Fruit fly (Drosophila melanogaster): Measurements from ENCODE around the gene CG3587.
A peak's percentile ranks its signal among the peaks of the same experiment; 100 is the strongest.

Gene CG3587

dm6 chrX:1943337-1944244 is 3.5 kb downstream of the CG3587 start:
- TF ChIP-seq CG6808 (GFP tag; optimal IDR thresholded peaks at IDR 0.05) = peak; percentile 32
- peak; percentile 37 to 69 for TF ChIP-seq ss (GFP tag; optimal IDR thresholded peaks at IDR 0.05)
- peak; percentile 22 for TF ChIP-seq CG4318 (GFP tag; optimal IDR thresholded peaks at IDR 0.05)
- TF ChIP-seq acj6 (GFP tag; optimal IDR thresholded peaks at IDR 0.05) = peak; percentile 65
- no peak for TF ChIP-seq CG8119 (GFP tag; IDR thresholded peaks at IDR 0.05)
- peak; percentile 83 for TF ChIP-seq Met (GFP tag; optimal IDR thresholded peaks at IDR 0.05)
- TF ChIP-seq Eip93F (GFP tag; optimal IDR thresholded peaks at IDR 0.05) = peak; percentile 41
- TF ChIP-seq CG3919 (GFP tag; optimal IDR thresholded peaks at IDR 0.05) = peak; percentile 39
- TF ChIP-seq Hr39 (GFP tag; optimal IDR thresholded peaks at IDR 0.05) = peak; percentile 78
- TF ChIP-seq Hr4 (GFP tag; optimal IDR thresholded peaks at IDR 0.05) = peak; percentile 55
- peak; percentile 58 for TF ChIP-seq CG6276 (GFP tag; optimal IDR thresholded peaks at IDR 0.05)
- TF ChIP-seq Sox15 (GFP tag; optimal IDR thresholded peaks at IDR 0.05) = peak; percentile 64
- peak in 1 of 2 experiments; percentile 30 for TF ChIP-seq salr (GFP tag; optimal IDR thresholded peaks at IDR 0.05)
- peak; percentile 46 for TF ChIP-seq CG6854 (GFP tag; optimal IDR thresholded peaks at IDR 0.05)
- TF ChIP-seq CG32006 (GFP tag; optimal IDR thresholded peaks at IDR 0.05) = peak; percentile 69
- TF ChIP-seq net (GFP tag; optimal IDR thresholded peaks at IDR 0.05) = no peak
- peak; percentile 89 for TF ChIP-seq fkh (GFP tag; optimal IDR thresholded peaks at IDR 0.05)
- peak; percentile 84 for TF ChIP-seq topi (GFP tag; optimal IDR thresholded peaks at IDR 0.05)
- peak; percentile 50 for TF ChIP-seq cyc (GFP tag; optimal IDR thresholded peaks at IDR 0.05)
- peak; percentile 61 for TF ChIP-seq CG8632 (GFP tag; optimal IDR thresholded peaks at IDR 0.05)
- peak; percentile 74 for TF ChIP-seq Ets21C (GFP tag; optimal IDR thresholded peaks at IDR 0.05)
- no peak for TF ChIP-seq Hr38 (GFP tag; optimal IDR thresholded peaks at IDR 0.05)
- peak; percentile 78 for TF ChIP-seq lz (GFP tag; optimal IDR thresholded peaks at IDR 0.05)
- TF ChIP-seq CG10631 (GFP tag; optimal IDR thresholded peaks at IDR 0.05) = peak; percentile 39
- peak; percentile 34 for TF ChIP-seq spab (GFP tag; optimal IDR thresholded peaks at IDR 0.05)
- TF ChIP-seq CG11294 (GFP tag; IDR thresholded peaks at IDR 0.05) = no peak
- TF ChIP-seq fd85E (GFP tag; optimal IDR thresholded peaks at IDR 0.05) = no peak
- TF ChIP-seq svp (GFP tag) = peak; percentile 87
- no peak for TF ChIP-seq dac (GFP tag; optimal IDR thresholded peaks at IDR 0.05)
- no peak for TF ChIP-seq CG9139 (GFP tag; optimal IDR thresholded peaks at IDR 0.05)
- TF ChIP-seq CG15336 (GFP tag; IDR thresholded peaks at IDR 0.05) = no peak
- TF ChIP-seq Smox (GFP tag; optimal IDR thresholded peaks at IDR 0.05) = peak; percentile 75
- no peak for TF ChIP-seq Lpt (GFP tag; optimal IDR thresholded peaks at IDR 0.05)
- TF ChIP-seq CG34406 (GFP tag; optimal IDR thresholded peaks at IDR 0.05) = peak; percentile 71
- peak; percentile 84 for TF ChIP-seq Sox102F (GFP tag; optimal IDR thresholded peaks at IDR 0.05)
- TF ChIP-seq Gug (GFP tag; IDR thresholded peaks at IDR 0.05) = 0 out of 2 replicates have a peak, but pooled peaks have one; percentile 8
- peak; percentile 91 for TF ChIP-seq Eip78C (GFP tag)
- peak; percentile 54 for TF ChIP-seq pdm3 (GFP tag; optimal IDR thresholded peaks at IDR 0.05)
- TF ChIP-seq CG7368 (GFP tag; optimal IDR thresholded peaks at IDR 0.05) = no peak
- peak; percentile 30; the same call in 1 of the 3 replicates for TF ChIP-seq eg (GFP tag; IDR thresholded peaks at IDR 0.05)
- peak; percentile 32 for TF ChIP-seq fd59A (GFP tag; optimal IDR thresholded peaks at IDR 0.05)
- peak; percentile 10 for TF ChIP-seq CG1621 (tag; optimal IDR thresholded peaks at IDR 0.05)
- peak; percentile 22 for TF ChIP-seq dsx (GFP tag; optimal IDR thresholded peaks at IDR 0.05; ENCODE audit: poor library complexity, severe bottlenecking)
- peak; percentile 61 for TF ChIP-seq Blimp-1 (GFP tag; optimal IDR thresholded peaks at IDR 0.05)
- TF ChIP-seq OdsH (GFP tag; optimal IDR thresholded peaks at IDR 0.05) = peak; percentile 50
- TF ChIP-seq CG11762 (GFP tag; optimal IDR thresholded peaks at IDR 0.05; ENCODE audit: insufficient read depth) = peak; percentile 55
- peak; percentile 55 for TF ChIP-seq achi (GFP tag; optimal IDR thresholded peaks at IDR 0.05)
- peak; percentile 72 for TF ChIP-seq Sox14 (GFP tag; optimal IDR thresholded peaks at IDR 0.05)
- peak; percentile 81 for TF ChIP-seq CG31627 (GFP tag; optimal IDR thresholded peaks at IDR 0.05)
- peak; percentile 64 for TF ChIP-seq CG6792 (GFP tag; optimal IDR thresholded peaks at IDR 0.05)

Data from whole organism, prepupa.